Fruit fly (Drosophila melanogaster) whole organism, embryonic: ENCODE measurements around the gene lectin-29Ca.

Source experiments
- CG10462 ChIP-seq: fragments of 200-800 bp; sonication (Bioruptor generic); optimal IDR thresholded peaks from 2 replicates; lab custom pipeline; 2016; ENCODE audit warnings: missing biosample characterization, missing genetic modification characterization
- CG15073 ChIP-seq: fragments of 200-800 bp; sonication (Bioruptor generic); optimal IDR thresholded peaks from 2 replicates; lab custom pipeline; 2016; ENCODE audit warnings: missing biosample characterization, missing genetic modification characterization
- CG1647 ChIP-seq: fragments of 200-800 bp; sonication (Bioruptor generic); optimal IDR thresholded peaks from 3 replicates; lab custom pipeline; 2016; ENCODE audit warnings: missing biosample characterization, missing genetic modification characterization
- CG16863 ChIP-seq: fragments of 200-800 bp; sonication (Bioruptor generic); optimal IDR thresholded peaks from 3 replicates; lab custom pipeline; 2016; ENCODE audit warnings: missing biosample characterization, missing genetic modification characterization
- CG17359 ChIP-seq: fragments of 200-800 bp; sonication (Bioruptor generic); optimal IDR thresholded peaks from 3 replicates; lab custom pipeline; 2018; ENCODE audit warnings: missing biosample characterization, mild to moderate bottlenecking, missing genetic modification characterization, moderate library complexity
- CG1832 ChIP-seq: fragments of 200-800 bp; sonication (Bioruptor generic); optimal IDR thresholded peaks from 2 replicates; lab custom pipeline; 2017; ENCODE audit warnings: missing biosample characterization, mild to moderate bottlenecking, missing genetic modification characterization, inconsistent platforms
- CG2116 ChIP-seq: fragments of 200-800 bp; sonication (Bioruptor generic); optimal IDR thresholded peaks from 3 replicates; lab custom pipeline; 2018; ENCODE audit warnings: missing biosample characterization, mild to moderate bottlenecking, missing genetic modification characterization
- CG33557 ChIP-seq: fragments of 200-800 bp; sonication (Bioruptor generic); optimal IDR thresholded peaks from 2 replicates; lab custom pipeline; 2019; ENCODE audit warnings: missing biosample characterization, mild to moderate bottlenecking, missing genetic modification characterization, moderate library complexity
- CG3995 ChIP-seq: fragments of 200-800 bp; sonication (Bioruptor generic); optimal IDR thresholded peaks from 3 replicates; lab custom pipeline; 2016; ENCODE audit warnings: missing biosample characterization, missing genetic modification characterization
- CG4360 ChIP-seq: fragments of 200-800 bp; sonication (Bioruptor generic); IDR thresholded peaks from 2 replicates; pipeline ENCODE4 v1.3.6; 2022; ENCODE audit warnings: missing biosample characterization, missing genetic modification characterization
- CG4730 ChIP-seq: fragments of 200-800 bp; sonication (Bioruptor generic); IDR thresholded peaks from 2 replicates; pipeline ENCODE4 v1.3.6; 2022; ENCODE audit warnings: missing biosample characterization, missing genetic modification characterization
- CG7556 ChIP-seq: fragments of 200-800 bp; sonication (Bioruptor generic); optimal IDR thresholded peaks from 2 replicates; lab custom pipeline; 2017; ENCODE audit warnings: missing biosample characterization, mild to moderate bottlenecking, missing genetic modification characterization
- CG7839 ChIP-seq: fragments of 200-800 bp; sonication (Bioruptor generic); optimal IDR thresholded peaks from 3 replicates; lab custom pipeline; 2018; ENCODE audit warnings: missing biosample characterization, mild to moderate bottlenecking, missing genetic modification characterization, moderate library complexity
- CG8924 ChIP-seq: fragments of 200-800 bp; optimal IDR thresholded peaks from 3 replicates; lab custom pipeline; 2019; ENCODE audit warnings: missing biosample characterization, mild to moderate bottlenecking, missing genetic modification characterization, moderate library complexity
- CG9876 ChIP-seq: fragments of 200-800 bp; sonication (Bioruptor generic); optimal IDR thresholded peaks from 2 replicates; lab custom pipeline; 2016; ENCODE audit warnings: missing biosample characterization, missing genetic modification characterization
- D19A ChIP-seq: fragments of 200-800 bp; optimal IDR thresholded peaks from 3 replicates; lab custom pipeline; 2019; ENCODE audit warnings: missing biosample characterization, mild to moderate bottlenecking, missing genetic modification characterization, moderate library complexity
- Hr51 ChIP-seq, 2 experiments: fragments of 200-800 bp; sonication (Bioruptor generic); optimal IDR thresholded peaks; 2 replicates in 1 of 2; 3 replicates in 1 of 2; lab custom pipeline; 2016 to 2018; ENCODE audit warnings: missing biosample characterization in 2 of 2, missing genetic modification characterization in 2 of 2, mild to moderate bottlenecking in 1 of 2, moderate library complexity in 1 of 2
- Lim3 ChIP-seq: fragments of 200-800 bp; sonication (Bioruptor generic); IDR thresholded peaks from 2 replicates; pipeline ENCODE4 v1.3.6; 2022; ENCODE audit warnings: missing biosample characterization, missing genetic modification characterization
- NFAT ChIP-seq: fragments of 200-800 bp; sonication (Bioruptor generic); IDR thresholded peaks from 2 replicates; pipeline ENCODE4 v1.3.6; 2022; ENCODE audit warnings: missing biosample characterization, missing genetic modification characterization
- NfI ChIP-seq: fragments of 200-800 bp; sonication (Bioruptor generic); optimal IDR thresholded peaks from 3 replicates; lab custom pipeline; 2018; ENCODE audit warnings: missing biosample characterization, mild to moderate bottlenecking, missing genetic modification characterization, moderate library complexity
- Oli ChIP-seq: fragments of 200-800 bp; sonication (Bioruptor generic); optimal IDR thresholded peaks from 2 replicates; lab custom pipeline; 2018; ENCODE audit warnings: missing biosample characterization, mild to moderate bottlenecking, missing genetic modification characterization, moderate library complexity
- Optix ChIP-seq: fragments of 200-800 bp; sonication (Bioruptor generic); IDR thresholded peaks from 3 replicates; pipeline ENCODE4 v1.3.6; 2022; ENCODE audit warnings: missing biosample characterization, missing genetic modification characterization
- Stat92E ChIP-seq, 3 experiments: fragments of >200 bp in 2 of 3; fragments of 200-800 bp in 1 of 3; sonication (Bioruptor generic) in 1 of 3; optimal IDR thresholded peaks; 2 replicates each; lab custom pipeline; 2017 to 2019; ENCODE audit warnings: missing biosample characterization in 3 of 3, missing genetic modification characterization in 3 of 3, mild to moderate bottlenecking in 1 of 3, moderate library complexity in 1 of 3
- Trl ChIP-seq, 3 experiments: fragments of >200 bp in 2 of 3; fragments of 200-800 bp in 1 of 3; sonication (Bioruptor generic) in 1 of 3; optimal IDR thresholded peaks; 2 replicates in 1 of 3; 3 replicates in 2 of 3; lab custom pipeline; 2016 to 2017; ENCODE audit warnings: missing biosample characterization in 1 of 3, missing genetic modification characterization in 1 of 3
- Xrp1 ChIP-seq: fragments of 200-800 bp; sonication (Bioruptor generic); IDR thresholded peaks from 2 replicates; pipeline ENCODE4 v1.3.6; 2022; ENCODE audit warnings: missing biosample characterization, missing genetic modification characterization
- ash1 ChIP-seq: fragments of 200-800 bp; sonication (Bioruptor generic); optimal IDR thresholded peaks from 2 replicates; lab custom pipeline; 2018; ENCODE audit warnings: missing biosample characterization, mild to moderate bottlenecking, missing genetic modification characterization
- bbx ChIP-seq: fragments of 200-800 bp; sonication (Bioruptor generic); IDR thresholded peaks from 2 replicates; pipeline ENCODE4 v1.3.6; 2022; ENCODE audit warnings: missing biosample characterization, missing genetic modification characterization; ENCODE audit not compliant: partially characterized antibody
- bowl ChIP-seq: fragments of 200-800 bp; sonication (Bioruptor generic); IDR thresholded peaks from 2 replicates; pipeline ENCODE4 v1.3.6; 2022; ENCODE audit warnings: missing biosample characterization, missing genetic modification characterization
- chn ChIP-seq: fragments of 200-800 bp; sonication (Bioruptor generic); optimal IDR thresholded peaks from 2 replicates; lab custom pipeline; 2016; ENCODE audit warnings: missing biosample characterization, missing genetic modification characterization
- crol ChIP-seq: fragments of 200-800 bp; sonication (Bioruptor generic); IDR thresholded peaks from 2 replicates; pipeline ENCODE4 v1.3.6; 2022; ENCODE audit warnings: missing biosample characterization, missing genetic modification characterization
- crp ChIP-seq, 2 experiments: fragments of 200-800 bp; sonication (Bioruptor generic); optimal IDR thresholded peaks; 2 replicates in 1 of 2; 3 replicates in 1 of 2; lab custom pipeline; 2017; ENCODE audit warnings: missing biosample characterization in 2 of 2, missing genetic modification characterization in 2 of 2, mild to moderate bottlenecking in 1 of 2, moderate library complexity in 1 of 2
- danr ChIP-seq: fragments of 200-800 bp; sonication (Bioruptor generic); IDR thresholded peaks from 2 replicates; pipeline ENCODE4 v1.3.6; 2022; ENCODE audit warnings: missing biosample characterization, missing genetic modification characterization
- dysf ChIP-seq: fragments of 200-800 bp; sonication (Bioruptor generic); IDR thresholded peaks from 3 replicates; pipeline ENCODE4 v1.3.6; 2022; ENCODE audit warnings: missing biosample characterization, missing genetic modification characterization
- gsb-n ChIP-seq: fragments of 200-800 bp; sonication (Bioruptor generic); optimal IDR thresholded peaks from 3 replicates; lab custom pipeline; 2018; ENCODE audit warnings: missing biosample characterization, mild to moderate bottlenecking, missing genetic modification characterization
- kah ChIP-seq: fragments of 200-800 bp; sonication (Bioruptor generic); optimal IDR thresholded peaks from 2 replicates; lab custom pipeline; 2018; ENCODE audit warnings: missing biosample characterization, mild to moderate bottlenecking, missing genetic modification characterization
- ken ChIP-seq: fragments of 200-800 bp; sonication (Bioruptor generic); IDR thresholded peaks from 3 replicates; pipeline ENCODE4 v1.3.6; 2022; ENCODE audit warnings: missing biosample characterization, missing genetic modification characterization
- mld ChIP-seq: fragments of 200-800 bp; sonication (Bioruptor generic); IDR thresholded peaks from 3 replicates; pipeline ENCODE4 v1.3.6; 2022; ENCODE audit warnings: missing biosample characterization, missing genetic modification characterization; ENCODE audit not compliant: partially characterized antibody
- nerfin-1 ChIP-seq: fragments of 200-800 bp; sonication (Bioruptor generic); optimal IDR thresholded peaks from 3 replicates; lab custom pipeline; 2019; ENCODE audit warnings: missing biosample characterization, mild to moderate bottlenecking, missing genetic modification characterization, moderate library complexity
- peb ChIP-seq: fragments of 200-800 bp; sonication (Bioruptor generic); IDR thresholded peaks from 2 replicates; pipeline ENCODE4 v1.3.6; 2022; ENCODE audit warnings: missing biosample characterization, missing genetic modification characterization
- psq ChIP-seq: fragments of 200-800 bp; sonication (Bioruptor generic); optimal IDR thresholded peaks from 2 replicates; lab custom pipeline; 2017; ENCODE audit warnings: missing biosample characterization, missing genetic modification characterization
- row ChIP-seq: fragments of 200-800 bp; sonication (Bioruptor generic); IDR thresholded peaks from 3 replicates; pipeline ENCODE4 v1.3.6; 2022; ENCODE audit warnings: missing biosample characterization, missing genetic modification characterization
- scrt ChIP-seq: fragments of 200-800 bp; sonication (Bioruptor generic); optimal IDR thresholded peaks from 2 replicates; lab custom pipeline; 2018; ENCODE audit warnings: missing biosample characterization, mild to moderate bottlenecking, missing genetic modification characterization, moderate library complexity
- sens ChIP-seq: fragments of 200-800 bp; sonication (Bioruptor generic); peaks from one replicate; lab custom pipeline; 2016; ENCODE audit warnings: missing biosample characterization, missing genetic modification characterization
- trem ChIP-seq: fragments of 200-800 bp; optimal IDR thresholded peaks from 3 replicates; lab custom pipeline; 2019; ENCODE audit warnings: missing biosample characterization, mild to moderate bottlenecking, missing genetic modification characterization, moderate library complexity
- tx ChIP-seq: fragments of 200-800 bp; sonication (Bioruptor generic); optimal IDR thresholded peaks from 2 replicates; lab custom pipeline; 2016; ENCODE audit warnings: missing biosample characterization, missing genetic modification characterization
- unpg ChIP-seq: fragments of 200-800 bp; sonication (Bioruptor generic); optimal IDR thresholded peaks from 3 replicates; lab custom pipeline; 2018; ENCODE audit warnings: missing biosample characterization, mild to moderate bottlenecking, missing genetic modification characterization, moderate library complexity
- zen2 ChIP-seq: fragments of 200-800 bp; sonication (Bioruptor generic); IDR thresholded peaks from 3 replicates; pipeline ENCODE4 v1.3.6; 2022; ENCODE audit warnings: missing biosample characterization, missing genetic modification characterization; ENCODE audit not compliant: partially characterized antibody

The lectin-29Ca gene

DNA sequence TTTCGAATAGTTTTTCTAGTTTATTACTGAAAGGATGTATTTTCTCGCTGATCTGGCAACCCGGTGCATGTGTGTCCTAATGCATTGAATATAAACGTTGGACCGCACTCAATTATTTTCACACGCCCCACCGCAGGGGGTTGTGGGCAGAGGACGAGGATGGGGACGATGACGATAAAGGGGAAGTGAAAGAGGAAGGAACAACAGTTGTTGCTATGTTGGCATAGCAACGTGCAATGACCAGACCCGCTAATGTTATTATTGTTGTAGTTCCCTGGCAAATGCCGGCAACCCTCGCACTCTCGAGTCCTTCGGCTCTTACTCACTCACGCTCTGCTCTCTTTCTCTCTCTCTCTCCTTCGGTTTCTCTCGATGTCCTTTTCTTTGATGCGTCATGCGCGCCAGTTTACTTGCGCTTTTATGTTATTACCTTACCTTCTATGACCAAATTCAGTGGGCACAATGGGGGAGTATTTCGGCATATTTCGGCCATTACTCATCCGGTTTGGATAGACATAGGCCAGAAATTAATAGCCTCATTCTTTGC lies 30.7 kb upstream of the lectin-29Ca start (continued):
- peak; percentile 6 for TF ChIP-seq psq (GFP tag; lab: Kevin White, UChicago)
- peak; percentile 16 for TF ChIP-seq trem (tag; lab: Kevin White, UChicago)
- TF ChIP-seq scrt (GFP tag; lab: Kevin White, UChicago) = peak; percentile 79
- no peak for TF ChIP-seq crp (GFP tag; optimal IDR thresholded peaks at IDR 0.05; lab: Kevin White, UChicago)
- TF ChIP-seq CG1832 (GFP tag; lab: Kevin White, UChicago) = peak; percentile 27
- TF ChIP-seq zen2 (GFP tag; lab: Robert Waterston, UW) = peak; percentile 11; the same call in 1 of the 3 replicates
- TF ChIP-seq Trl (optimal IDR thresholded peaks at IDR 0.05; lab: Kevin White, UChicago) = peak; percentile 71 to 73
- TF ChIP-seq Trl (GFP tag; optimal IDR thresholded peaks at IDR 0.05; lab: Kevin White, UChicago) = no peak
- TF ChIP-seq CG4360 (GFP tag; lab: Robert Waterston, UW) = 0 out of 2 replicates have a peak, but pooled peaks have one; percentile 11
- peak; percentile 44 for TF ChIP-seq sens
- TF ChIP-seq nerfin-1 (tag; lab: Kevin White, UChicago) = peak; percentile 55
- TF ChIP-seq NFAT (GFP tag; lab: Robert Waterston, UW) = 0 out of 2 replicates have a peak, but pooled peaks have one; percentile 3
- TF ChIP-seq crol (GFP tag; lab: Robert Waterston, UW) = peak; percentile 56
- no peak for TF ChIP-seq CG9876 (GFP tag; lab: Kevin White, UChicago)

DNA sequence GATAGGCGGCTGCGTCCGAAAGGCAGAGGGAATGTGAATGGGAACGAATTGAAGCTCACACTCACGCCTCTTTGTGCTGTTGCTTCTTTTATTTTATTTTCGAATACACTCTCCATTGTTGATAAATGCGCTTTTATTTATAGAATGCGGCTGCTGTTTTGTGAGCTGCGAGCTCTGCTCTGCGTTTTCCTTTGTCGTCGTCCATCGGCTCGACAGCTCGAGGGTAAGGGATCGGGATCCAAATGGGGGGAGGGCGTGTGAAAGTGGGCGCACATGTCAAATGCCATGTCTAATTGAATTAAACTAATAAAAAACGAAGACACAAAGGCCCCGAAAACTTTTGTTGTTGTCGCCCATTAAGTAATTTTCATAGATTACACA lies 30.0 kb upstream of the lectin-29Ca start:
- TF ChIP-seq CG2116 (GFP tag; lab: Kevin White, UChicago) (no peak), crol (GFP tag; lab: Robert Waterston, UW) (0 out of 2 replicates have a peak, but pooled peaks have one; percentile 18), ash1 (no peak), mld (GFP tag; lab: Robert Waterston, UW) (no peak), D19A (tag; lab: Kevin White, UChicago) (peak; percentile 12), Hr51 (GFP tag; optimal IDR thresholded peaks at IDR 0.05; lab: Kevin White, UChicago) (no peak), peb (GFP tag; lab: Robert Waterston, UW) (no peak), Lim3 (GFP tag; lab: Robert Waterston, UW) (no peak), CG4730 (no peak), tx (GFP tag; lab: Kevin White, UChicago) (no peak), gsb-n (tag; lab: Kevin White, UChicago) (peak; percentile 6), Optix (GFP tag; lab: Robert Waterston, UW) (no peak), Oli (tag; lab: Kevin White, UChicago) (no peak), Xrp1 (GFP tag; lab: Robert Waterston, UW) (peak; percentile 25; the same call in 1 of the 2 replicates), bbx (no peak), CG10462 (no peak), ken (GFP tag; lab: Robert Waterston, UW) (no peak), danr (GFP tag; lab: Robert Waterston, UW) (no peak), CG4360 (GFP tag; lab: Robert Waterston, UW) (peak; percentile 21; the same call in 1 of the 2 replicates), bowl (no peak)

DNA sequence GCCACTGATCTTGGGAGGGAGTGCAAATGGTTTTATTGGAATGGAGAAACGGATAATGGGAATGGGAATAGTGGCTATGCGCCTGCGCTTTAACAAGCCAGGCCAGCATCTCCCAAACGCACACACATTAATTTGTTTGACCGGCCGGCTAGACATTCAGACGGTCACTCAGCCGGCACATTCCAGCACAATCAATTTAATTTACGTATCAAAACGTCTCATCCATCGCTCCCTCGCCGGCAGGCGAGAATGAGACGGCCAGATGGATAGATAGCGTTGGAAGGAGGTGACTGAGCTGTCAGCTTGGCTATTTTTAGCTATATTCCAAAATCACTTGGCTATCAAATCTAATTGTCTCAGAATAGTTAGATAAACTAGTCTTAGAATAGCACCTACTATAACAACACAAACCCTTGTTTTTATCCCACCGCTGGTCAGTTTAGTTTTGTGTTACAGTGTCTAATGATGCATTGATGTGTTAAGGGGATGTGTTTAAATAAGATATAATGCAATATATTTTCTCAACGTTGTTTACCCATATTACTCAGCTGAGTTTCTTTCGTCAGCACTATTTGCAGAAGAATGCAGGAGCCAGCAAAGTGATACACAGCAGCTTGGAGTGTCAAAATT lies 29.5 kb upstream of the lectin-29Ca start:
- TF ChIP-seq CG7556 (GFP tag; lab: Kevin White, UChicago) = peak; percentile 6
- TF ChIP-seq NfI (GFP tag; lab: Kevin White, UChicago) = no peak
- TF ChIP-seq CG8924 = peak; percentile 15
- no peak for TF ChIP-seq dysf (GFP tag; lab: Robert Waterston, UW)
- TF ChIP-seq CG33557 (GFP tag; lab: Kevin White, UChicago) = peak; percentile 29
- TF ChIP-seq CG17359 = peak; percentile 14
- TF ChIP-seq CG16863 (GFP tag; lab: Kevin White, UChicago) = no peak
- no peak for TF ChIP-seq kah
- peak; percentile 46; the same call in 2 of the 3 replicates for TF ChIP-seq row (GFP tag; lab: Robert Waterston, UW)
- no peak for TF ChIP-seq CG3995 (GFP tag; lab: Kevin White, UChicago)
- TF ChIP-seq CG7839 = no peak
- TF ChIP-seq CG1647 (GFP tag; lab: Kevin White, UChicago) = no peak
- TF ChIP-seq unpg (GFP tag; lab: Kevin White, UChicago) = peak; percentile 8
- TF ChIP-seq chn (GFP tag; lab: Kevin White, UChicago) = no peak
- no peak for TF ChIP-seq CG15073 (GFP tag; lab: Kevin White, UChicago)
- TF ChIP-seq Stat92E (GFP tag; optimal IDR thresholded peaks at IDR 0.05; lab: Kevin White, UChicago) = no peak
